Fruit fly (Drosophila melanogaster) whole organism, wandering third instar larva: ENCODE data around the gene CG7058.

Experiments
- Abd-B ChIP-seq: fragments of >200 bp; optimal IDR thresholded peaks from 2 replicates; lab custom pipeline; 2017; ENCODE audit warnings: missing biosample characterization, missing genetic modification characterization
- Hr83 ChIP-seq: fragments of 200-300 bp; sonication (Bioruptor generic); optimal IDR thresholded peaks from 2 replicates; lab custom pipeline; 2016; ENCODE audit warnings: missing biosample characterization, mild to moderate bottlenecking, missing genetic modification characterization, moderate library complexity; ENCODE audit not compliant: poor library complexity, severe bottlenecking
- Mio ChIP-seq: sonication (Bioruptor generic); optimal IDR thresholded peaks from 2 replicates; lab custom pipeline; 2016; ENCODE audit warnings: missing biosample characterization, missing genetic modification characterization
- N ChIP-seq: fragments of >200 bp; optimal IDR thresholded peaks from 2 replicates; lab custom pipeline; 2018; ENCODE audit warnings: missing biosample characterization, missing external identifiers, missing genetic modification characterization
- OdsH ChIP-seq: fragments of 200-800 bp; sonication (Bioruptor generic); optimal IDR thresholded peaks from 2 replicates; lab custom pipeline; 2016; ENCODE audit warnings: missing biosample characterization, mild to moderate bottlenecking, missing genetic modification characterization
- br ChIP-seq: fragments of 200-800 bp; sonication (Bioruptor generic); optimal IDR thresholded peaks from 2 replicates; lab custom pipeline; 2016; ENCODE audit warnings: missing biosample characterization, missing genetic modification characterization
- dl ChIP-seq, 2 experiments: fragments of 175-275, 200-275 bp in 1 of 2; fragments of 200-275 bp in 1 of 2; sonication (Bioruptor generic); optimal IDR thresholded peaks; lab custom pipeline; 2018; ENCODE audit warnings: mild to moderate bottlenecking in 2 of 2, missing biosample characterization in 2 of 2, missing genetic modification characterization in 2 of 2, moderate library complexity in 2 of 2; ENCODE audit not compliant: partially characterized antibody in 2 of 2, insufficient read depth in 1 of 2
- ey ChIP-seq: fragments of 200-800 bp; sonication (Bioruptor generic); optimal IDR thresholded peaks from 2 replicates; lab custom pipeline; 2016; ENCODE audit warnings: missing biosample characterization, missing genetic modification characterization
- psq ChIP-seq: fragments of 200-800 bp; sonication (Bioruptor generic); optimal IDR thresholded peaks from 3 replicates; lab custom pipeline; 2017; ENCODE audit warnings: missing biosample characterization, mild to moderate bottlenecking, missing genetic modification characterization, moderate library complexity
- usp ChIP-seq: fragments of >200 bp; optimal IDR thresholded peaks from 2 replicates; lab custom pipeline; 2017; ENCODE audit warnings: missing biosample characterization, missing genetic modification characterization

DNA sequence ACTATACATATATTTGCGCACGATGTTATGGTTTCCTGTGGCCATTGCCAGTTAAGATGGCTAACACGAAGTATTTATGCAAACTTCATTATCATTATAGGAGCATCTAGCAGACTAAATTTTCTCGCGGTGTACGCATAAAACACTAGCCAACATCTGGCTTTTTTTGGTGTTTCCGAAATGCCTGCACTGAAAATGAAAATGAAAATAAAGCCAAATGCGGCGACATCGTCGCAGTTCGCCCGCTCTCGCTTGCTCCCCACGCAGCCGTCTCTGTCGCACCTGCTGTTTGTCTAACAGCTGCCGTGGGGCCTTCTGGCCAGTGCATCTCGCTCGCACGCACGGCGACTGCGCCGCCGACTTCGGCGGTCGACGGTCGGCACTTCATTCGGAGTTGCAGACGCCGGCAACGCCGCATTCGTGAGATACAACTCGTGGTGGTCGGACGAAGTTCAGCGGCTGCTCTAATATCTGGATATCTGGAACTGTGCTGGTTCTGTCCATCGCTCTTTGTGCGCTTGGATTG is 31.6 kb upstream of the CG7058 start, which contains the start of gene CG6891:
- no peak for TF ChIP-seq OdsH (GFP tag; lab: Kevin White, UChicago)
- TF ChIP-seq Abd-B (GFP tag; lab: Kevin White, UChicago), result no peak
- TF ChIP-seq psq, result no peak
- TF ChIP-seq dl (GFP tag; optimal IDR thresholded peaks at IDR 0.05; lab: Kevin White, UChicago; ENCODE audit: insufficient read depth in 1 of 2, partially characterized antibody in 2 of 2), result no peak
- no peak for TF ChIP-seq Hr83 (GFP tag; lab: Kevin White, UChicago)
- no peak for TF ChIP-seq br
- TF ChIP-seq N (GFP tag; lab: Kevin White, UChicago), result no peak
- TF ChIP-seq Mio (GFP tag; lab: Kevin White, UChicago), result no peak
- TF ChIP-seq usp (GFP tag; lab: Kevin White, UChicago), result no peak
- TF ChIP-seq ey (GFP tag; lab: Kevin White, UChicago), result peak; percentile 48
